Worm (Caenorhabditis elegans) whole organism, L1 larva: ENCODE results near the gene nhr-273.

Experiments used
- fkh-10 ChIP-seq: sonication (generic microtip); optimal IDR thresholded peaks from 2 replicates; lab custom pipeline; 2017; ENCODE audit warnings: missing biosample characterization, missing genetic modification reagents, missing genetic modification characterization
- fkh-4 ChIP-seq: sonication (generic microtip); optimal IDR thresholded peaks from 2 replicates; lab custom pipeline; 2016; ENCODE audit warnings: missing compliant biosample characterization, missing genetic modification characterization, borderline replicate concordance
- fos-1 ChIP-seq: fragments of 150-350 bp; optimal IDR thresholded peaks from 2 replicates; lab custom pipeline; 2014; ENCODE audit warnings: missing biosample characterization, missing genetic modification characterization
- lin-13 ChIP-seq: fragments of 150-350 bp; optimal IDR thresholded peaks from 2 replicates; lab custom pipeline; 2014; ENCODE audit warnings: missing biosample characterization, missing genetic modification reagents, missing genetic modification characterization
- mdl-1 ChIP-seq, 2 experiments: fragments of 150-350 bp; optimal IDR thresholded peaks; 2 replicates each; lab custom pipeline; 2014 to 2017; ENCODE audit warnings: missing biosample characterization in 2 of 2, missing genetic modification characterization in 2 of 2, inconsistent platforms in 1 of 2
- rnt-1 ChIP-seq: sonication (generic microtip); optimal IDR thresholded peaks from 2 replicates; lab custom pipeline; 2016; ENCODE audit warnings: mild to moderate bottlenecking, missing genetic modification characterization, moderate library complexity, missing compliant biosample characterization
- snpc-4 ChIP-seq: fragments of 150-350 bp; optimal IDR thresholded peaks from 2 replicates; lab custom pipeline; 2014; ENCODE audit warnings: missing biosample characterization, missing genetic modification characterization
- unc-130 ChIP-seq: fragments of 150-350 bp; optimal IDR thresholded peaks from 2 replicates; lab custom pipeline; 2017; ENCODE audit warnings: missing biosample characterization, missing genetic modification characterization, inconsistent platforms
- zip-4 ChIP-seq: fragments of 200-800 bp; sonication (Bioruptor generic); optimal IDR thresholded peaks from 2 replicates; lab custom pipeline; 2018; ENCODE audit warnings: mild to moderate bottlenecking, missing genetic modification characterization, moderate library complexity, missing compliant biosample characterization
- ztf-4 ChIP-seq: fragments of 150-350 bp; optimal IDR thresholded peaks from 2 replicates; lab custom pipeline; 2014; ENCODE audit warnings: missing biosample characterization, missing genetic modification characterization

- TF ChIP-seq mdl-1 (tag; optimal IDR thresholded peaks at IDR 0.05; lab: Kevin White, UChicago): no peak
- TF ChIP-seq fos-1: no peak
- no peak for TF ChIP-seq fkh-10
- TF ChIP-seq rnt-1: no peak
- TF ChIP-seq lin-13: no peak
- no peak for TF ChIP-seq unc-130 (tag; lab: Kevin White, UChicago)
- TF ChIP-seq fkh-4 (tag; lab: Kevin White, UChicago): no peak
- TF ChIP-seq snpc-4 (tag; lab: Kevin White, UChicago): no peak
- no peak for TF ChIP-seq ztf-4 (tag; lab: Kevin White, UChicago)
- no peak for TF ChIP-seq zip-4 (GFP tag; lab: Kevin White, UChicago)
These were observed 2.0 kb upstream of the nhr-273 start, which contains the start of gene nhr-109 for ce11 chrII:4433146-4433545.
